Fruit fly (Drosophila melanogaster) whole organism, wandering third instar larva: ENCODE data around the gene mthl12.

Source experiments
- Abd-B ChIP-seq: fragments of >200 bp; optimal IDR thresholded peaks from 2 replicates; lab custom pipeline; 2017; ENCODE audit warnings: missing biosample characterization, missing genetic modification characterization
- CG32264 ChIP-seq: fragments of 200-800 bp; sonication (Bioruptor generic); optimal IDR thresholded peaks from 2 replicates; lab custom pipeline; 2016; ENCODE audit warnings: missing biosample characterization, missing genetic modification characterization
- CG9705 ChIP-seq: fragments of 200-800 bp; sonication (Bioruptor generic); optimal IDR thresholded peaks from 2 replicates; lab custom pipeline; 2018; ENCODE audit warnings: missing biosample characterization, mild to moderate bottlenecking, missing genetic modification characterization
- CrebA ChIP-seq: fragments of 200-800 bp; sonication (Bioruptor generic); optimal IDR thresholded peaks from 2 replicates; lab custom pipeline; 2016; ENCODE audit warnings: missing biosample characterization, mild to moderate bottlenecking, missing genetic modification characterization, borderline replicate concordance
- Dfd ChIP-seq: fragments of >200 bp; optimal IDR thresholded peaks from 2 replicates; lab custom pipeline; 2017; ENCODE audit warnings: missing biosample characterization, missing genetic modification characterization
- Dif ChIP-seq: fragments of 200-275, 200-300 bp; sonication (Bioruptor generic); optimal IDR thresholded peaks from 2 replicates; lab custom pipeline; 2018; ENCODE audit warnings: missing biosample characterization, missing genetic modification characterization; ENCODE audit not compliant: partially characterized antibody
- GATAd ChIP-seq: sonication (Bioruptor generic); optimal IDR thresholded peaks from 2 replicates; lab custom pipeline; 2016; ENCODE audit warnings: missing biosample characterization, missing genetic modification characterization
- HLH106 ChIP-seq: fragments of 200-800 bp; optimal IDR thresholded peaks from 3 replicates; lab custom pipeline; 2019; ENCODE audit warnings: missing biosample characterization, mild to moderate bottlenecking, missing genetic modification characterization, moderate library complexity
- Hnf4 ChIP-seq: fragments of 200-800 bp; sonication (Bioruptor generic); optimal IDR thresholded peaks from 2 replicates; lab custom pipeline; 2016; ENCODE audit warnings: missing biosample characterization, mild to moderate bottlenecking, missing genetic modification characterization
- Hr78 ChIP-seq: fragments of >200 bp; optimal IDR thresholded peaks from 2 replicates; lab custom pipeline; 2017; ENCODE audit warnings: missing biosample characterization, missing genetic modification characterization
- Hr83 ChIP-seq: fragments of 200-300 bp; sonication (Bioruptor generic); optimal IDR thresholded peaks from 2 replicates; lab custom pipeline; 2016; ENCODE audit warnings: missing biosample characterization, mild to moderate bottlenecking, missing genetic modification characterization, moderate library complexity; ENCODE audit not compliant: poor library complexity, severe bottlenecking
- Jra ChIP-seq: sonication (Bioruptor generic); optimal IDR thresholded peaks from 2 replicates; lab custom pipeline; 2016; ENCODE audit warnings: missing biosample characterization, missing genetic modification characterization
- Mio ChIP-seq: sonication (Bioruptor generic); optimal IDR thresholded peaks from 2 replicates; lab custom pipeline; 2016; ENCODE audit warnings: missing biosample characterization, missing genetic modification characterization
- Myc ChIP-seq: fragments of >200 bp; optimal IDR thresholded peaks from 2 replicates; lab custom pipeline; 2017
- N ChIP-seq: fragments of >200 bp; optimal IDR thresholded peaks from 2 replicates; lab custom pipeline; 2018; ENCODE audit warnings: missing biosample characterization, missing external identifiers, missing genetic modification characterization
- OdsH ChIP-seq: fragments of 200-800 bp; sonication (Bioruptor generic); optimal IDR thresholded peaks from 2 replicates; lab custom pipeline; 2016; ENCODE audit warnings: missing biosample characterization, mild to moderate bottlenecking, missing genetic modification characterization
- Rel ChIP-seq, 2 experiments: fragments of 200-800 bp; sonication (Bioruptor generic) in 1 of 2; optimal IDR thresholded peaks; 2 replicates in 1 of 2; 3 replicates in 1 of 2; lab custom pipeline; 2016 to 2019; ENCODE audit warnings: mild to moderate bottlenecking in 2 of 2, missing biosample characterization in 2 of 2, missing genetic modification characterization in 2 of 2, moderate library complexity in 1 of 2
- Sp1 ChIP-seq: fragments of 200-800 bp; sonication (Bioruptor generic); optimal IDR thresholded peaks from 3 replicates; lab custom pipeline; 2019; ENCODE audit warnings: missing biosample characterization, mild to moderate bottlenecking, missing genetic modification characterization, moderate library complexity
- Vsx2 ChIP-seq: fragments of 200-300, 225-300 bp; sonication (Bioruptor generic); optimal IDR thresholded peaks from 2 replicates; lab custom pipeline; 2018; ENCODE audit warnings: missing biosample characterization, missing genetic modification characterization; ENCODE audit not compliant: partially characterized antibody
- br ChIP-seq: fragments of 200-800 bp; sonication (Bioruptor generic); optimal IDR thresholded peaks from 2 replicates; lab custom pipeline; 2016; ENCODE audit warnings: missing biosample characterization, missing genetic modification characterization
- brk ChIP-seq: fragments of 200-800 bp; sonication (Bioruptor generic); optimal IDR thresholded peaks from 2 replicates; lab custom pipeline; 2016; ENCODE audit warnings: missing biosample characterization, mild to moderate bottlenecking, missing genetic modification characterization
- dl ChIP-seq, 2 experiments: fragments of 175-275, 200-275 bp in 1 of 2; fragments of 200-275 bp in 1 of 2; sonication (Bioruptor generic); optimal IDR thresholded peaks; lab custom pipeline; 2018; ENCODE audit warnings: mild to moderate bottlenecking in 2 of 2, missing biosample characterization in 2 of 2, missing genetic modification characterization in 2 of 2, moderate library complexity in 2 of 2; ENCODE audit not compliant: partially characterized antibody in 2 of 2, insufficient read depth in 1 of 2
- dmrt93B ChIP-seq: fragments of 200-800 bp; sonication (Bioruptor generic); optimal IDR thresholded peaks from 2 replicates; lab custom pipeline; 2018; ENCODE audit warnings: missing biosample characterization, mild to moderate bottlenecking, missing genetic modification characterization
- dsf ChIP-seq: sonication (Bioruptor generic); optimal IDR thresholded peaks from 2 replicates; lab custom pipeline; 2016; ENCODE audit warnings: missing biosample characterization, missing genetic modification characterization, borderline replicate concordance
- ey ChIP-seq: fragments of 200-800 bp; sonication (Bioruptor generic); optimal IDR thresholded peaks from 2 replicates; lab custom pipeline; 2016; ENCODE audit warnings: missing biosample characterization, missing genetic modification characterization
- foxo ChIP-seq, 2 experiments: fragments of 200-800 bp; sonication (Bioruptor generic); optimal IDR thresholded peaks; 2 replicates in 1 of 2; 3 replicates in 1 of 2; lab custom pipeline; 2016 to 2017; ENCODE audit warnings: missing biosample characterization in 2 of 2, missing genetic modification characterization in 2 of 2
- fru ChIP-seq: fragments of 200-800 bp; sonication (Bioruptor generic); optimal IDR thresholded peaks from 3 replicates; lab custom pipeline; 2016; ENCODE audit warnings: missing biosample characterization, mild to moderate bottlenecking, missing genetic modification characterization
- h ChIP-seq: fragments of 200-800 bp; sonication (Bioruptor generic); optimal IDR thresholded peaks from 3 replicates; lab custom pipeline; 2016; ENCODE audit warnings: missing biosample characterization, mild to moderate bottlenecking, missing genetic modification characterization
- jim ChIP-seq: fragments of 175-275, 200-325 bp; sonication (Bioruptor generic); optimal IDR thresholded peaks from 2 replicates; lab custom pipeline; 2016; ENCODE audit warnings: missing biosample characterization, mild to moderate bottlenecking, missing genetic modification characterization
- lola ChIP-seq: fragments of >200 bp; optimal IDR thresholded peaks from 2 replicates; lab custom pipeline; 2017; ENCODE audit warnings: missing biosample characterization, missing genetic modification characterization
- pan ChIP-seq: fragments of >200 bp; optimal IDR thresholded peaks from 2 replicates; lab custom pipeline; 2017
- psq ChIP-seq: fragments of 200-800 bp; sonication (Bioruptor generic); optimal IDR thresholded peaks from 3 replicates; lab custom pipeline; 2017; ENCODE audit warnings: missing biosample characterization, mild to moderate bottlenecking, missing genetic modification characterization, moderate library complexity
- rgr ChIP-seq: fragments of 200-800 bp; sonication (Bioruptor generic); optimal IDR thresholded peaks from 3 replicates; lab custom pipeline; 2016; ENCODE audit warnings: missing biosample characterization, mild to moderate bottlenecking, missing genetic modification characterization
- sage ChIP-seq: fragments of 200-800 bp; sonication (Bioruptor generic); optimal IDR thresholded peaks from 2 replicates; lab custom pipeline; 2016; ENCODE audit warnings: missing biosample characterization, mild to moderate bottlenecking, missing genetic modification characterization
- sv ChIP-seq: fragments of 200-800 bp; sonication (Bioruptor generic); optimal IDR thresholded peaks from 3 replicates; lab custom pipeline; 2016; ENCODE audit warnings: missing biosample characterization, missing genetic modification characterization
- tai ChIP-seq: sonication (Bioruptor generic); optimal IDR thresholded peaks from 2 replicates; lab custom pipeline; 2016; ENCODE audit warnings: missing biosample characterization, missing genetic modification characterization
- usp ChIP-seq: fragments of >200 bp; optimal IDR thresholded peaks from 2 replicates; lab custom pipeline; 2017; ENCODE audit warnings: missing biosample characterization, missing genetic modification characterization
- woc ChIP-seq: sonication (Bioruptor generic); optimal IDR thresholded peaks from 2 replicates; lab custom pipeline; 2016; ENCODE audit warnings: missing biosample characterization, mild to moderate bottlenecking, missing genetic modification characterization

The mthl12 gene

DNA sequence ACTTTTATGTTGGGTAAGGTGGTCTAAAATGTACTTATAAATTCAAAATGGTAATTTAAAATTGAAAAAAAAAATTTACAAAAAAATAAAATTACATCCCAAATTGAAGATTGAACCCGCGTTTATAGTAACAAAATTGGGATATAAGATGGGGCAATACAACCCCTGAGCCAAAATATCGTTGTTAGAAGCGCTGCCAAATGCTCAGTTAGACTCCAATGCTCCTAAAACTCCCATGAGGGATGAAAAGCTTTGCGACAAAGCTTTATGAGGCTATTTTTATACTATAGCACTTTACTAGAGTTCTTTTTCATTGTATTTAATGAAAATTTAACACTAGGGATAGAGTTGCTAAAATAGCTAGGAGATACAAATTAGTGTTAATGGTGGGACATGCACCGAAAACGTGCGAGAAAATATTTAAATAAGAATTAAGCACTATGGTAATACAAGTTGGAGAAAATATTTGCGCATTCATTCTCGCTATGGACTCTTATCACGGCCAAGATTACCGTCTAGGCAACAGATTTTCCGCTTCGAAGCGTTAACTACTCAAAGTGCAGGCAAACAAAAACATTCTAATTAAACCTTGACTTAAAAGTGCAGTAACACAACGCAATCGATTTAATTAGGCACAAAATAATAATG, 10.0 kb downstream of the mthl12 start:
- TF ChIP-seq Hnf4 (GFP tag; lab: Kevin White, UChicago): no peak
- no peak for TF ChIP-seq lola (GFP tag; lab: Kevin White, UChicago)
- TF ChIP-seq N: no peak
- TF ChIP-seq sage: no peak

DNA sequence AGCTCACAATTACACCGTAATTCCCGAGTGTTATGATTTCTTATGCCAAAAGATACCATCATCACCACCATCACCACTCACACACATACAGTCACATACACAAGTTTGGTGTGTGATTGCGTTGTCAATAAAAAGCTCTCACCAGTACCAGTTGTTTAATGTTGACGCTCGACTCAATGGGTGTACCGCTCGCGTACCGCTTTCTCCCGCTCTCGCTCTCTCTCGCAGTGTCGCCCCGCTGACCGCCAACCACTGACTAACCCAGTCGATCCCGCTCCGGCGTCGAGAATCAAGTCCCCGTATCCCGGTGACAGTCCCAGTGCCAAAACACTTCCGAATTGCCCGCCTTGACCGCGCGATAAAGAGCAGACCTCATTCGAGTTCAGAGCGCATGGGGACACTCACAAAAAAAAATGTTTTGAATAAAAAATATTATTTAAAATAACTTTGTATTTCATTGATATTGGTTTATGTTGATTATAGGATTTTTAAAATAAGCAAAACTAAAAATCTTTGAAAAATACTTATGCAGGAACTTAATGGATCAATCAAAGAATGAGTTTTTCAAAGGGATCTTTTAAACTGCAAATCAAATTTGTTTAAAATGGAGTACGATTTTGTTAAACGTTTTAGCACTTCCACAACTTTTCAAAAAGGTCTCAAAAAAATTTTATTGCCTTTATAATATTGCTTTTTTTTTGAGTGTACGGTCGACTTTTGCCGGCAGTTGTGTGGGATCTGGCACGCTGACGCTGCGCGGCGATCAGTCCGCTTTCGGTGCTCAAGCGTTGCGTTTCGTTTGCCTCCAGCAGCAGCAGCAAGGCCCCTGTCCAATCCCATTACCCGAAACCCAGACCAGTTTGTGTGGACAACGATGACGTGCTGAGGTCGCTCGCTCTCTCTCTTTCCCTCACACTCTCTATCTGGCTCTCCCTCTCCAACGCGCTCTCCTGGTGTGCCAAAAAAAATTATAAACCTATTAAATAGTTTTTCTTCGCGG, 11.0 kb downstream of the mthl12 start, which contains the start of gene Dic1:
TSS of gene Dic1 (plus strand) at position 764 of the 1,000 bp plus-strand sequence.
- TF ChIP-seq CG32264 (GFP tag; lab: Kevin White, UChicago) (peak; percentile 88), rgr (GFP tag; lab: Kevin White, UChicago) (peak; percentile 97), usp (GFP tag; lab: Kevin White, UChicago) (no peak), Hr78 (GFP tag; lab: Kevin White, UChicago) (no peak), CrebA (GFP tag; lab: Kevin White, UChicago) (peak; percentile 74), OdsH (GFP tag; lab: Kevin White, UChicago) (peak; percentile 98), N (no peak), psq (GFP tag; lab: Kevin White, UChicago) (peak; percentile 96), sage (peak; percentile 83), h (peak; percentile 97), Rel (GFP tag; optimal IDR thresholded peaks at IDR 0.05; lab: Kevin White, UChicago) (peak; percentile 91), Rel (tag; optimal IDR thresholded peaks at IDR 0.05; lab: Kevin White, UChicago) (peak; percentile 58), fru (peak; percentile 97), Jra (peak; percentile 87), Myc (lab: Kevin White, UChicago) (no peak), HLH106 (tag; lab: Kevin White, UChicago) (peak; percentile 96), Dfd (GFP tag; lab: Kevin White, UChicago) (peak; percentile 93), Hr83 (peak; percentile 90), Hnf4 (GFP tag; lab: Kevin White, UChicago) (peak; percentile 90), foxo (GFP tag; optimal IDR thresholded peaks at IDR 0.05; lab: Kevin White, UChicago) (peak in 1 of 2 experiments; percentile 98), Abd-B (GFP tag; lab: Kevin White, UChicago) (no peak), ey (GFP tag; lab: Kevin White, UChicago) (peak; percentile 95), tai (GFP tag; lab: Kevin White, UChicago) (peak; percentile 93), woc (peak; percentile 88), Sp1 (peak; percentile 98), dmrt93B (GFP tag; lab: Kevin White, UChicago) (peak; percentile 97), lola (GFP tag; lab: Kevin White, UChicago) (no peak), Dif (GFP tag; lab: Kevin White, UChicago) (peak; percentile 96), CG9705 (GFP tag; lab: Kevin White, UChicago) (peak; percentile 91), brk (GFP tag; lab: Kevin White, UChicago) (peak; percentile 92), br (GFP tag; lab: Kevin White, UChicago) (peak; percentile 96), Vsx2 (GFP tag; lab: Kevin White, UChicago) (peak; percentile 93), sv (GFP tag; lab: Kevin White, UChicago) (peak; percentile 97), jim (GFP tag; lab: Kevin White, UChicago) (no peak), dsf (peak; percentile 72), GATAd (peak; percentile 39), Mio (GFP tag; lab: Kevin White, UChicago) (peak; percentile 42), dl (GFP tag; optimal IDR thresholded peaks at IDR 0.05; lab: Kevin White, UChicago; ENCODE audit: insufficient read depth in 1 of 2, partially characterized antibody in 2 of 2) (peak; percentile 93 to 94), pan (lab: Kevin White, UChicago) (no peak)
